Fruit fly (Drosophila melanogaster) whole organism, embryonic: Measurements from ENCODE around the gene CG43347.
A peak's percentile ranks its signal among the peaks of the same experiment; 100 is the strongest.

Experiments
- ATbp ChIP-seq: fragments of 200-800 bp; sonication (Bioruptor generic); optimal IDR thresholded peaks from 2 replicates; lab custom pipeline; 2017; ENCODE audit warnings: missing biosample characterization, mild to moderate bottlenecking, missing genetic modification characterization, missing genetic modification reagents
- Bteb2 ChIP-seq: fragments of 200-800 bp; sonication (Bioruptor generic); optimal IDR thresholded peaks from 2 replicates; lab custom pipeline; 2016; ENCODE audit warnings: missing biosample characterization, missing genetic modification characterization
- CG10366 ChIP-seq: fragments of 200-800 bp; sonication (Bioruptor generic); IDR thresholded peaks from 2 replicates; pipeline ENCODE4 v1.3.6; 2022; ENCODE audit warnings: missing biosample characterization, missing genetic modification characterization
- CG10959 ChIP-seq: fragments of 200-800 bp; sonication (Bioruptor generic); IDR thresholded peaks from 2 replicates; pipeline ENCODE4 v1.3.6; 2022; ENCODE audit warnings: missing biosample characterization, missing genetic modification characterization
- CG11247 ChIP-seq: fragments of 200-800 bp; sonication (Bioruptor generic); IDR thresholded peaks from 2 replicates; pipeline ENCODE4 v1.3.6; 2022; ENCODE audit warnings: missing biosample characterization, missing genetic modification characterization
- CG11456 ChIP-seq: fragments of 200-800 bp; sonication (Bioruptor generic); IDR thresholded peaks from 3 replicates; pipeline ENCODE4 v1.3.6; 2022; ENCODE audit warnings: missing biosample characterization, missing genetic modification characterization
- CG11504 ChIP-seq: fragments of 200-800 bp; sonication (Bioruptor generic); optimal IDR thresholded peaks from 3 replicates; lab custom pipeline; 2019; ENCODE audit warnings: missing biosample characterization, mild to moderate bottlenecking, missing genetic modification characterization, moderate library complexity
- CG11723 ChIP-seq: fragments of 200-800 bp; sonication (Bioruptor generic); optimal IDR thresholded peaks from 2 replicates; lab custom pipeline; 2017; ENCODE audit warnings: missing biosample characterization, mild to moderate bottlenecking, missing genetic modification characterization
- CG14014 ChIP-seq: fragments of 200-800 bp; sonication (Bioruptor generic); IDR thresholded peaks from 2 replicates; pipeline ENCODE4 v1.3.6; 2022; ENCODE audit warnings: missing biosample characterization, missing genetic modification characterization
- CG14710 ChIP-seq: fragments of 200-800 bp; sonication (Bioruptor generic); optimal IDR thresholded peaks from 3 replicates; lab custom pipeline; 2019; ENCODE audit warnings: missing biosample characterization, mild to moderate bottlenecking, missing genetic modification characterization, moderate library complexity
- CG15601 ChIP-seq: fragments of 200-800 bp; sonication (Bioruptor generic); optimal IDR thresholded peaks from 3 replicates; lab custom pipeline; 2019; ENCODE audit warnings: missing biosample characterization, mild to moderate bottlenecking, missing genetic modification characterization, moderate library complexity
- CG1602 ChIP-seq: fragments of 200-800 bp; sonication (Bioruptor generic); optimal IDR thresholded peaks from 3 replicates; lab custom pipeline; 2016; ENCODE audit warnings: missing biosample characterization, missing genetic modification characterization
- CG16813 ChIP-seq: fragments of 200-800 bp; sonication (Bioruptor generic); IDR thresholded peaks from 3 replicates; pipeline ENCODE4 v1.3.6; 2022; ENCODE audit warnings: missing biosample characterization, missing genetic modification characterization; ENCODE audit not compliant: partially characterized antibody
- CG16863 ChIP-seq: fragments of 200-800 bp; sonication (Bioruptor generic); optimal IDR thresholded peaks from 3 replicates; lab custom pipeline; 2016; ENCODE audit warnings: missing biosample characterization, missing genetic modification characterization
- CG17328 ChIP-seq: fragments of 200-800 bp; sonication (Bioruptor generic); IDR thresholded peaks from 2 replicates; pipeline ENCODE4 v1.3.6; 2022; ENCODE audit warnings: missing biosample characterization, missing genetic modification characterization
- CG17359 ChIP-seq: fragments of 200-800 bp; sonication (Bioruptor generic); optimal IDR thresholded peaks from 3 replicates; lab custom pipeline; 2018; ENCODE audit warnings: missing biosample characterization, mild to moderate bottlenecking, missing genetic modification characterization, moderate library complexity
- CG2199 ChIP-seq: fragments of 200-800 bp; sonication (Bioruptor generic); IDR thresholded peaks from 3 replicates; pipeline ENCODE4 v1.3.6; 2022; ENCODE audit warnings: missing biosample characterization, missing genetic modification characterization
- CG2889 ChIP-seq: fragments of 200-800 bp; sonication (Bioruptor generic); IDR thresholded peaks from 3 replicates; pipeline ENCODE4 v1.3.6; 2022; ENCODE audit warnings: missing biosample characterization, missing genetic modification characterization
- CG6254 ChIP-seq: fragments of 200-800 bp; sonication (Bioruptor generic); optimal IDR thresholded peaks from 3 replicates; lab custom pipeline; 2017; ENCODE audit warnings: mild to moderate bottlenecking, missing biosample characterization, missing genetic modification reagents, missing genetic modification characterization
- CG7786 ChIP-seq: fragments of 200-800 bp; sonication (Bioruptor generic); optimal IDR thresholded peaks from 2 replicates; lab custom pipeline; 2016; ENCODE audit warnings: missing biosample characterization, missing genetic modification characterization
- CG7928 ChIP-seq: fragments of 200-800 bp; sonication (Bioruptor generic); optimal IDR thresholded peaks from 2 replicates; lab custom pipeline; 2017; ENCODE audit warnings: missing biosample characterization, mild to moderate bottlenecking, missing genetic modification characterization
- CG8478 ChIP-seq: fragments of >200 bp; optimal IDR thresholded peaks from 2 replicates; lab custom pipeline; 2018
- CG9727 ChIP-seq: fragments of 200-800 bp; sonication (Bioruptor generic); optimal IDR thresholded peaks from 3 replicates; lab custom pipeline; 2017; ENCODE audit warnings: missing biosample characterization, mild to moderate bottlenecking, missing genetic modification characterization
- Camta ChIP-seq: fragments of 200-800 bp; sonication (Bioruptor generic); optimal IDR thresholded peaks from 2 replicates; lab custom pipeline; 2016; ENCODE audit warnings: missing biosample characterization, missing genetic modification characterization
- CrebB ChIP-seq: fragments of 200-800 bp; sonication (Bioruptor generic); optimal IDR thresholded peaks from 3 replicates; lab custom pipeline; 2018; ENCODE audit warnings: missing biosample characterization, mild to moderate bottlenecking, missing genetic modification characterization
- ERR ChIP-seq: fragments of 200-800 bp; sonication (Bioruptor generic); optimal IDR thresholded peaks from 2 replicates; lab custom pipeline; 2016; ENCODE audit warnings: missing biosample characterization, missing genetic modification characterization
- HLH4C ChIP-seq: fragments of 200-800 bp; sonication (Bioruptor generic); IDR thresholded peaks from 3 replicates; pipeline ENCODE4 v1.3.6; 2022; ENCODE audit warnings: missing biosample characterization, missing genetic modification characterization; ENCODE audit not compliant: partially characterized antibody
- HLHmδ ChIP-seq: fragments of 200-800 bp; sonication (Bioruptor generic); optimal IDR thresholded peaks from 2 replicates; lab custom pipeline; 2018; ENCODE audit warnings: missing biosample characterization, mild to moderate bottlenecking, missing genetic modification characterization, moderate library complexity
- Meics ChIP-seq: fragments of 200-800 bp; sonication (Bioruptor generic); optimal IDR thresholded peaks from 2 replicates; lab custom pipeline; 2017; ENCODE audit warnings: missing biosample characterization, mild to moderate bottlenecking, missing genetic modification characterization
- Nf-YC ChIP-seq: fragments of 200-800 bp; optimal IDR thresholded peaks from 3 replicates; lab custom pipeline; 2019; ENCODE audit warnings: missing biosample characterization, mild to moderate bottlenecking, missing genetic modification characterization, moderate library complexity
- Scr ChIP-seq: fragments of 200-800 bp; sonication (Bioruptor generic); IDR thresholded peaks from 2 replicates; pipeline ENCODE4 v1.3.6; 2022; ENCODE audit warnings: missing biosample characterization, missing genetic modification characterization; ENCODE audit not compliant: partially characterized antibody
- Taf1 ChIP-seq: fragments of 200-800 bp; sonication (Bioruptor generic); IDR thresholded peaks from 2 replicates; pipeline ENCODE4 v1.3.6; 2022; ENCODE audit warnings: missing biosample characterization, missing genetic modification characterization
- Vsx1 ChIP-seq: fragments of 200-800 bp; sonication (Bioruptor generic); optimal IDR thresholded peaks from 2 replicates; lab custom pipeline; 2017; ENCODE audit warnings: missing biosample characterization, mild to moderate bottlenecking, missing genetic modification characterization, missing genetic modification reagents
- ab ChIP-seq: fragments of 200-800 bp; sonication (Bioruptor generic); optimal IDR thresholded peaks from 2 replicates; lab custom pipeline; 2016; ENCODE audit warnings: missing biosample characterization, missing genetic modification characterization
- br ChIP-seq: fragments of >200 bp; optimal IDR thresholded peaks from 2 replicates; lab custom pipeline; 2017
- cad ChIP-seq: fragments of >200 bp; optimal IDR thresholded peaks from 2 replicates; lab custom pipeline; 2017; ENCODE audit warnings: missing biosample characterization, missing genetic modification characterization
- dm ChIP-seq: fragments of 200-800 bp; sonication (Bioruptor generic); optimal IDR thresholded peaks from 3 replicates; lab custom pipeline; 2016; ENCODE audit warnings: missing biosample characterization, missing genetic modification characterization
- grn ChIP-seq: fragments of 200-800 bp; sonication (Bioruptor generic); optimal IDR thresholded peaks from 3 replicates; lab custom pipeline; 2017; ENCODE audit warnings: missing biosample characterization, missing genetic modification characterization
- nerfin-1 ChIP-seq: fragments of 200-800 bp; sonication (Bioruptor generic); optimal IDR thresholded peaks from 3 replicates; lab custom pipeline; 2019; ENCODE audit warnings: missing biosample characterization, mild to moderate bottlenecking, missing genetic modification characterization, moderate library complexity
- nom ChIP-seq: fragments of 200-800 bp; sonication (Bioruptor generic); optimal IDR thresholded peaks from 2 replicates; lab custom pipeline; 2017; ENCODE audit warnings: missing biosample characterization, missing genetic modification characterization, mild to moderate bottlenecking, moderate library complexity, missing genetic modification reagents
- pho ChIP-seq: fragments of 200-800 bp; sonication (Bioruptor generic); optimal IDR thresholded peaks from 2 replicates; lab custom pipeline; 2016; ENCODE audit warnings: missing biosample characterization, missing genetic modification characterization
- phol ChIP-seq: fragments of 200-800 bp; sonication (Bioruptor generic); optimal IDR thresholded peaks from 3 replicates; lab custom pipeline; 2018; ENCODE audit warnings: missing biosample characterization, mild to moderate bottlenecking, missing genetic modification characterization, moderate library complexity
- pnt ChIP-seq: fragments of 200-800 bp; sonication (Bioruptor generic); optimal IDR thresholded peaks from 3 replicates; lab custom pipeline; 2016; ENCODE audit warnings: missing biosample characterization, missing genetic modification characterization
- ranshi ChIP-seq: fragments of 200-800 bp; sonication (Bioruptor generic); IDR thresholded peaks from 2 replicates; pipeline ENCODE4 v1.3.6; 2022; ENCODE audit warnings: missing biosample characterization, missing genetic modification characterization
- sens-2 ChIP-seq: fragments of 200-800 bp; sonication (Bioruptor generic); IDR thresholded peaks from 2 replicates; pipeline ENCODE4 v1.3.6; 2022; ENCODE audit warnings: missing biosample characterization, missing genetic modification characterization
- sob ChIP-seq: fragments of 200-800 bp; sonication (Bioruptor generic); IDR thresholded peaks from 2 replicates; pipeline ENCODE4 v1.3.6; 2022; ENCODE audit warnings: missing biosample characterization, missing genetic modification characterization
- tgo ChIP-seq: fragments of 200-800 bp; sonication (Bioruptor generic); IDR thresholded peaks from 3 replicates; pipeline ENCODE4 v1.3.6; 2022; ENCODE audit warnings: missing biosample characterization, missing genetic modification characterization
- tll ChIP-seq, 2 experiments: fragments of 200-800 bp in 1 of 2; fragments of >200 bp in 1 of 2; sonication (Bioruptor generic) in 1 of 2; optimal IDR thresholded peaks; 2 replicates each; lab custom pipeline; 2017 to 2019; ENCODE audit warnings: missing biosample characterization in 2 of 2, missing genetic modification characterization in 2 of 2, mild to moderate bottlenecking in 1 of 2, moderate library complexity in 1 of 2
- tx ChIP-seq: fragments of 200-800 bp; sonication (Bioruptor generic); optimal IDR thresholded peaks from 2 replicates; lab custom pipeline; 2016; ENCODE audit warnings: missing biosample characterization, missing genetic modification characterization
- vfl ChIP-seq: fragments of 200-800 bp; sonication (Bioruptor generic); optimal IDR thresholded peaks from 2 replicates; lab custom pipeline; 2016; ENCODE audit warnings: missing biosample characterization, missing genetic modification characterization
- yki ChIP-seq: fragments of >200 bp; optimal IDR thresholded peaks from 3 replicates; lab custom pipeline; 2018
- z ChIP-seq: fragments of 200-800 bp; sonication (Bioruptor generic); IDR thresholded peaks from 3 replicates; pipeline ENCODE4 v1.3.6; 2022; ENCODE audit warnings: missing biosample characterization, missing genetic modification characterization
- zen ChIP-seq: fragments of 200-800 bp; sonication (Bioruptor generic); optimal IDR thresholded peaks from 3 replicates; lab custom pipeline; 2018; ENCODE audit warnings: missing biosample characterization, mild to moderate bottlenecking, missing genetic modification characterization, moderate library complexity

Gene CG43347

DNA sequence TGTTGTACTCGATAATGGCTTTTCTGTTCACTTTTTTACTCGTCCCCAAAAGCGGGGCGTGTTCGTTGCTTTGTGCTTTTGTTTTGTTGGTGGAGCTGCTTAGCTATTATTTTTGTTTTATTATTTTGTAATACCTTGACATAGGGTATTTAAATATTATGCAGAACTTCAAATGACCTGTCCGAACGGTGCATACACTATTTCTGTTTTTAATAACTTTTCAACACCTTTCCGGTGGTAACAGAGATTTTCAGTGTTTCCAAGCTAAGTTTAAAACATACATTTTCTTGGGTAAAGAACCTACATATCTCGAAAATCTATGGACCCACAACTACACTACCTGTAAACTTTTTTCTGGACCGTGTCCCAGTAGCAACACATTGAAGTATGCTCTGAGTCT is 32.5 kb downstream of the CG43347 start (continued):
- TF ChIP-seq CG15601 (tag; lab: Kevin White, UChicago) (no peak), CrebB (tag; lab: Kevin White, UChicago) (no peak), CG11723 (GFP tag; lab: Kevin White, UChicago) (no peak), ERR (no peak), tll (GFP tag; optimal IDR thresholded peaks at IDR 0.05; lab: Kevin White, UChicago) (no peak), CG7928 (GFP tag; lab: Kevin White, UChicago) (no peak), yki (no peak), CG7786 (GFP tag; lab: Kevin White, UChicago) (no peak), phol (tag; lab: Kevin White, UChicago) (no peak), vfl (GFP tag; lab: Kevin White, UChicago) (no peak), Vsx1 (GFP tag; lab: Kevin White, UChicago) (no peak), Scr (GFP tag; lab: Robert Waterston, UW) (no peak), CG11247 (GFP tag; lab: Robert Waterston, UW) (peak; percentile 52), HLHmδ (GFP tag; lab: Kevin White, UChicago) (no peak), CG10366 (GFP tag; lab: Robert Waterston, UW) (no peak), ab (no peak), CG11456 (GFP tag; lab: Robert Waterston, UW) (peak; percentile 73; the same call in 2 of the 3 replicates), tgo (GFP tag; lab: Robert Waterston, UW) (peak; percentile 58; the same call in 2 of the 3 replicates), Camta (GFP tag; lab: Kevin White, UChicago) (peak; percentile 6), CG11504 (tag; lab: Kevin White, UChicago) (peak; percentile 66), CG17328 (GFP tag; lab: Robert Waterston, UW) (no peak), CG8478 (lab: Kevin White, UChicago) (no peak), CG6254 (GFP tag; lab: Kevin White, UChicago) (no peak), CG1602 (GFP tag; lab: Kevin White, UChicago) (no peak), pnt (peak; percentile 25), HLH4C (no peak), sob (GFP tag; lab: Robert Waterston, UW) (peak; percentile 68), z (GFP tag; lab: Robert Waterston, UW) (no peak), Taf1 (GFP tag; lab: Robert Waterston, UW) (peak; percentile 27; the same call in 1 of the 2 replicates), CG17359 (tag; lab: Kevin White, UChicago) (peak; percentile 25), pho (GFP tag; lab: Kevin White, UChicago) (no peak), tx (GFP tag; lab: Kevin White, UChicago) (peak; percentile 18), nom (GFP tag; lab: Kevin White, UChicago) (peak; percentile 2), cad (GFP tag; lab: Kevin White, UChicago) (no peak), ranshi (GFP tag; lab: Robert Waterston, UW) (peak; percentile 31; the same call in 1 of the 2 replicates), dm (GFP tag; lab: Kevin White, UChicago) (no peak), CG9727 (no peak), nerfin-1 (no peak), CG16863 (GFP tag; lab: Kevin White, UChicago) (peak; percentile 18), br (lab: Kevin White, UChicago) (no peak), Bteb2 (GFP tag; lab: Kevin White, UChicago) (no peak), ATbp (peak; percentile 2), CG14710 (tag; lab: Kevin White, UChicago) (no peak), sens-2 (GFP tag; lab: Robert Waterston, UW) (no peak), CG14014 (GFP tag; lab: Robert Waterston, UW) (peak; percentile 52; the same call in 1 of the 2 replicates), CG2199 (GFP tag; lab: Robert Waterston, UW) (no peak), grn (no peak), zen (tag; lab: Kevin White, UChicago) (no peak), Nf-YC (tag; lab: Kevin White, UChicago) (no peak), CG16813 (no peak), CG2889 (GFP tag; lab: Robert Waterston, UW) (no peak), CG10959 (no peak), Meics (GFP tag; lab: Kevin White, UChicago) (peak; percentile 18)
